Worm (Caenorhabditis elegans) whole organism, L3 larva: ENCODE data around the gene F17A2.16.

ENCODE experiments used
- ama-1 ChIP-seq: fragments of 150-350 bp; optimal IDR thresholded peaks from 2 replicates; lab custom pipeline; 2018
- elt-3 ChIP-seq, 3 experiments: fragments of 150-350 bp in 1 of 3; sonication (generic microtip) in 2 of 3; optimal IDR thresholded peaks; 2 replicates in 2 of 3; 4 replicates in 1 of 3; lab custom pipeline; 2014 to 2017; ENCODE audit warnings: missing biosample characterization in 3 of 3, missing genetic modification characterization in 3 of 3
- nhr-76 ChIP-seq: fragments of 150-350 bp; sonication (generic microtip); optimal IDR thresholded peaks from 5 replicates; lab custom pipeline; 2014; ENCODE audit warnings: missing biosample characterization, missing genetic modification characterization
- tbx-2 ChIP-seq: sonication (generic microtip); optimal IDR thresholded peaks from 2 replicates; lab custom pipeline; 2016; ENCODE audit warnings: mild to moderate bottlenecking, missing genetic modification characterization, missing compliant biosample characterization

DNA sequence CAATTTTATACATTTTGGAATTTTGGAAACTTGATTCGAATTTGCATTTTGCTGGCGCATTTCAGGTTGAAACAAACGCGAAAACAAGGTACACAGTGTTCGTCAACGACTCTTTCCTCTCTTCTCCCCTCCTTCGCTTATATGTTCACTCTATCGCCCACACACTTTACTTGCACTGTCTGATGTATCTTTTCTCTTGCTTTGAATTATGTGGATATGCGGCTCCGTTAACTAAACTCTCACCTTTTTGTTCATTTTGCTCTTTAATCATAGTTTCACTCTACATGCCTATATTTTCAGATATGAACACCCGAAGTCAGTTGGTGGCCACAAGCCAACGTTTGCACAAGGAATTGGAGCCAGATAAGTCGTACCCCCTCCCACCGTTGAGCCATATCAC lies 14.0 kb upstream of the F17A2.16 start, which contains the start of gene W06D11.1:
- TF ChIP-seq ama-1 (lab: Kevin White, UChicago) (no peak), elt-3 (tag; optimal IDR thresholded peaks at IDR 0.05; lab: Kevin White, UChicago) (no peak), nhr-76 (tag; lab: Kevin White, UChicago) (no peak), tbx-2 (tag; lab: Kevin White, UChicago) (no peak)
